Worm (Caenorhabditis elegans) whole organism, midembryonic: ENCODE measurements around the gene gsr-1.

Source experiments
- flt-1 ChIP-seq: fragments of 200-800 bp; sonication (Bioruptor generic); IDR thresholded peaks from 2 replicates; pipeline ENCODE4 v1.3.6; 2022; ENCODE audit warnings: missing genetic modification characterization, missing compliant biosample characterization
- klf-2 ChIP-seq: fragments of 200-800 bp; sonication (Bioruptor generic); conservative IDR thresholded peaks from 2 replicates; pipeline ENCODE4 v1.3.6; 2022; ENCODE audit warnings: missing genetic modification reagents, missing genetic modification characterization, missing compliant biosample characterization

ce11 chrIII:3652964-3653363 is 2.3 kb downstream of the gsr-1 start:
- no peak for TF ChIP-seq klf-2 (GFP tag; lab: Robert Waterston, UW)
- TF ChIP-seq flt-1 (GFP tag; lab: Robert Waterston, UW) = no peak
